Worm (Caenorhabditis elegans) whole organism, L1 larva: ENCODE data around the gene srbc-24.

Experiments used
- aha-1 ChIP-seq: fragments of 150-350 bp; optimal IDR thresholded peaks from 2 replicates; lab custom pipeline; 2014; ENCODE audit warnings: missing biosample characterization, missing genetic modification characterization
- aly-2 ChIP-seq: fragments of 150-350 bp; optimal IDR thresholded peaks from 2 replicates; lab custom pipeline; 2014; ENCODE audit warnings: missing biosample characterization, missing genetic modification characterization
- ceh-82 ChIP-seq, 3 experiments: fragments of 150-350 bp in 1 of 3; sonication (generic microtip) in 2 of 3; optimal IDR thresholded peaks; 2 replicates each; lab custom pipeline; 2014 to 2017; ENCODE audit warnings: missing biosample characterization in 3 of 3, missing genetic modification characterization in 3 of 3
- hlh-17 ChIP-seq: fragments of 200-800 bp; sonication (Bioruptor generic); optimal IDR thresholded peaks from 2 replicates; lab custom pipeline; 2018; ENCODE audit warnings: missing genetic modification characterization, mild to moderate bottlenecking, missing compliant biosample characterization, moderate library complexity, borderline replicate concordance
- jun-1 ChIP-seq: fragments of 150-350 bp; optimal IDR thresholded peaks from 2 replicates; lab custom pipeline; 2014; ENCODE audit warnings: missing biosample characterization, missing genetic modification reagents, missing genetic modification characterization
- lin-14 ChIP-seq: fragments of 200-800 bp; sonication (Bioruptor generic); optimal IDR thresholded peaks from 2 replicates; lab custom pipeline; 2018; ENCODE audit warnings: mild to moderate bottlenecking, missing genetic modification characterization, moderate library complexity, missing compliant biosample characterization
- nhr-237 ChIP-seq: fragments of 150-350 bp; optimal IDR thresholded peaks from 2 replicates; lab custom pipeline; 2014; ENCODE audit warnings: missing biosample characterization, missing genetic modification characterization
- unc-62 ChIP-seq: fragments of 150-350 bp; optimal IDR thresholded peaks from 2 replicates; lab custom pipeline; 2014; ENCODE audit warnings: missing biosample characterization, missing genetic modification reagents, missing genetic modification characterization

DNA sequence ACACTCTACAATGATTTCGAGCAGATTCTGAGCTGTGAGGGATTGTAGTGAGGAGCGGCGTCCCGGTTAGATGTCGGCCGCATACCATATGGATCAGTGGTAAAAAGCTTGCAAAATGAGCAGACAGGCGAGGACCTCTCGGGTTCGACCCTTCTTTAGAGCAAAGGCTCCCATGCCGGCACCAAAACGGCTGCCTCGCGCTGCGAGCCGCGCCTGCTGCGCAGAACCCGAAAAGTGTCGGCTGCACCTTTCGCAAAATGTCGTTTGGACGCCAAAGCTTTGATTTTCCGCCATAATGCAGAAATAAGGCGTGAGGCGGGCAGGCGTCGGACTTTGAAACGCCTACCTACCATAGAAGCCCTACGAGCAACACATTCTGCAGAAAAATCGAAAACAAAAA is 38.8 kb downstream of the srbc-24 start:
- no peak for TF ChIP-seq aha-1 (tag; lab: Kevin White, UChicago)
- TF ChIP-seq unc-62: no peak
- no peak for TF ChIP-seq jun-1 (tag; lab: Kevin White, UChicago)
- TF ChIP-seq hlh-17: no peak
- TF ChIP-seq nhr-237 (tag; lab: Kevin White, UChicago): no peak
- no peak for TF ChIP-seq lin-14 (GFP tag; lab: Kevin White, UChicago)
- no peak for TF ChIP-seq ceh-82 (tag; optimal IDR thresholded peaks at IDR 0.05; lab: Kevin White, UChicago)
- no peak for TF ChIP-seq aly-2 (tag; lab: Kevin White, UChicago)
